Fruit fly (Drosophila melanogaster): Measurements from ENCODE around the gene Spn31A.

DNA sequence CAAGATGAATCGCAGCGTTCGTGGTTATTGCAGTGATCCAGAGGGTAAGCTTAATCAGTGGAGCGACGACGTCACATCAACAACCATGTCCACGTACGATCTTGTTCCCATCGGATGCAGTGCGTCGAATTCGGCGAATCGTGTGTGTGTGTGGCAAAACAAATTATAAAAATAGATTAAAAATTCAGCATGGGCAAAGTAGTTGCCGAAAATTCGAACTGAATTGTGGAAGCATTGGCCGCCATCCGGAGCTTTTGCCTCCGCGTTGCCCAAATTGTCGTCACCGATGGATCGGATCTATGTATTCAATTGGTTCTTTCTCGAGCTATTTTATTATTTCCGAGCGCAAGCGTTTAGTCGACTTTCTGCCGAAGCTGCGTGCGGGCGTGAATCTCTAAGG lies at the start of gene Spn31A:
- TF ChIP-seq insv (optimal IDR thresholded peaks at IDR 0.05) (no peak), Myc (optimal IDR thresholded peaks at IDR 0.05) (no peak), h (optimal IDR thresholded peaks at IDR 0.05) (no peak), ttk (optimal IDR thresholded peaks at IDR 0.05) (no peak), psq (optimal IDR thresholded peaks at IDR 0.05) (no peak)

Data from Kc167 (cell line).